Worm (Caenorhabditis elegans) whole organism, mixed stage, embryonic: ENCODE results near the gene str-236.

Experiments
- bed-3 ChIP-seq: fragments of 200-800 bp; sonication (Bioruptor generic); optimal IDR thresholded peaks from 3 replicates; lab custom pipeline; 2018; ENCODE audit warnings: mild to moderate bottlenecking, missing genetic modification characterization, moderate library complexity, missing compliant biosample characterization
- ceh-39 ChIP-seq: fragments of 150-350 bp; optimal IDR thresholded peaks from 2 replicates; lab custom pipeline; 2014; ENCODE audit warnings: missing biosample characterization, missing genetic modification characterization
- ceh-43 ChIP-seq: fragments of 200-800 bp; sonication (Bioruptor generic); optimal IDR thresholded peaks from 2 replicates; lab custom pipeline; 2018; ENCODE audit warnings: mild to moderate bottlenecking, missing genetic modification characterization, moderate library complexity, missing compliant biosample characterization
- ceh-83 ChIP-seq: fragments of 200-800 bp; sonication (Bioruptor generic); optimal IDR thresholded peaks from 2 replicates; lab custom pipeline; 2018; ENCODE audit warnings: mild to moderate bottlenecking, missing genetic modification characterization, missing compliant biosample characterization
- ces-1 ChIP-seq: fragments of 150-350 bp; optimal IDR thresholded peaks from 2 replicates; lab custom pipeline; 2014; ENCODE audit warnings: missing biosample characterization, missing genetic modification reagents, missing genetic modification characterization
- cnd-1 ChIP-seq: fragments of 200-800 bp; sonication (Bioruptor generic); optimal IDR thresholded peaks from 2 replicates; lab custom pipeline; 2018; ENCODE audit warnings: mild to moderate bottlenecking, missing genetic modification characterization, missing compliant biosample characterization
- drap-1 ChIP-seq: fragments of 200-800 bp; sonication (Bioruptor generic); optimal IDR thresholded peaks from 3 replicates; lab custom pipeline; 2018; ENCODE audit warnings: mild to moderate bottlenecking, missing genetic modification characterization, missing compliant biosample characterization
- elt-1 ChIP-seq: sonication (generic microtip); optimal IDR thresholded peaks from 2 replicates; lab custom pipeline; 2017; ENCODE audit warnings: missing genetic modification characterization, mild to moderate bottlenecking, missing compliant biosample characterization, antibody characterized with exemption, moderate library complexity, borderline replicate concordance; ENCODE audit not compliant: insufficient read depth
- elt-3 ChIP-seq: fragments of 150-350 bp; optimal IDR thresholded peaks from 2 replicates; lab custom pipeline; 2014; ENCODE audit warnings: missing biosample characterization, missing genetic modification characterization
- flh-1 ChIP-seq: fragments of 200-800 bp; sonication (Bioruptor generic); optimal IDR thresholded peaks from 2 replicates; lab custom pipeline; 2018; ENCODE audit warnings: mild to moderate bottlenecking, missing genetic modification characterization, moderate library complexity, missing compliant biosample characterization
- ham-2 ChIP-seq: fragments of 200-800 bp; sonication (Bioruptor generic); optimal IDR thresholded peaks from 2 replicates; lab custom pipeline; 2018; ENCODE audit warnings: mild to moderate bottlenecking, missing genetic modification characterization, missing compliant biosample characterization
- hlh-1 ChIP-seq: fragments of 150-350 bp; optimal IDR thresholded peaks from 2 replicates; lab custom pipeline; 2014; ENCODE audit warnings: missing biosample characterization, missing genetic modification reagents, missing genetic modification characterization
- lin-13 ChIP-seq: fragments of 150-350 bp; optimal IDR thresholded peaks from 2 replicates; lab custom pipeline; 2014; ENCODE audit warnings: missing biosample characterization, missing genetic modification characterization
- lin-32 ChIP-seq: fragments of 200-800 bp; sonication (Bioruptor generic); optimal IDR thresholded peaks from 2 replicates; lab custom pipeline; 2018; ENCODE audit warnings: mild to moderate bottlenecking, missing genetic modification characterization, missing compliant biosample characterization
- lsy-2 ChIP-seq: fragments of 150-350 bp; optimal IDR thresholded peaks from 2 replicates; lab custom pipeline; 2014; ENCODE audit warnings: missing biosample characterization, missing genetic modification characterization
- mab-5 ChIP-seq: fragments of 150-350 bp; optimal IDR thresholded peaks from 2 replicates; lab custom pipeline; 2014; ENCODE audit warnings: missing biosample characterization, missing genetic modification characterization
- mls-2 ChIP-seq: sonication (generic microtip); optimal IDR thresholded peaks from 2 replicates; lab custom pipeline; 2016; ENCODE audit warnings: mild to moderate bottlenecking, missing genetic modification characterization, moderate library complexity, missing compliant biosample characterization
- nhr-12 ChIP-seq: fragments of 150-350 bp; optimal IDR thresholded peaks from 2 replicates; lab custom pipeline; 2014; ENCODE audit warnings: missing biosample characterization, missing genetic modification characterization
- nhr-2 ChIP-seq: fragments of 150-350 bp; optimal IDR thresholded peaks from 2 replicates; lab custom pipeline; 2014; ENCODE audit warnings: missing biosample characterization, missing genetic modification characterization
- nhr-237 ChIP-seq: fragments of 150-350 bp; optimal IDR thresholded peaks from 2 replicates; lab custom pipeline; 2014; ENCODE audit warnings: missing biosample characterization, missing genetic modification characterization
- nhr-28 ChIP-seq: fragments of 150-350 bp; optimal IDR thresholded peaks from 2 replicates; lab custom pipeline; 2014; ENCODE audit warnings: missing biosample characterization, missing genetic modification characterization
- nhr-76 ChIP-seq: sonication (generic microtip); optimal IDR thresholded peaks from 2 replicates; lab custom pipeline; 2017; ENCODE audit warnings: missing biosample characterization, missing genetic modification characterization
- pha-4 ChIP-seq: fragments of 150-350 bp; optimal IDR thresholded peaks from 2 replicates; lab custom pipeline; 2018; ENCODE audit warnings: missing biosample characterization, missing genetic modification reagents, missing genetic modification characterization
- sem-2 ChIP-seq: fragments of 200-800 bp; sonication (Bioruptor generic); optimal IDR thresholded peaks from 2 replicates; lab custom pipeline; 2018; ENCODE audit warnings: mild to moderate bottlenecking, missing genetic modification characterization, missing compliant biosample characterization
- snpc-4 ChIP-seq: fragments of 150-350 bp; optimal IDR thresholded peaks from 2 replicates; lab custom pipeline; 2014; ENCODE audit warnings: missing biosample characterization, missing genetic modification characterization
- unc-120 ChIP-seq: sonication (generic microtip); optimal IDR thresholded peaks from 2 replicates; lab custom pipeline; 2017; ENCODE audit warnings: missing genetic modification characterization, missing compliant biosample characterization; ENCODE audit not compliant: poor library complexity, severe bottlenecking
- unc-39 ChIP-seq: fragments of 150-350 bp; optimal IDR thresholded peaks from 2 replicates; lab custom pipeline; 2014; ENCODE audit warnings: missing biosample characterization, missing genetic modification characterization
- unc-62 ChIP-seq: fragments of 150-350 bp; optimal IDR thresholded peaks from 2 replicates; lab custom pipeline; 2014; ENCODE audit warnings: missing biosample characterization, missing genetic modification reagents, missing genetic modification characterization
- zip-8 ChIP-seq: fragments of 150-350 bp; optimal IDR thresholded peaks from 2 replicates; lab custom pipeline; 2014; ENCODE audit warnings: missing biosample characterization, missing genetic modification characterization
- ztf-11 ChIP-seq: fragments of 150-350 bp; optimal IDR thresholded peaks from 2 replicates; lab custom pipeline; 2014; ENCODE audit warnings: missing biosample characterization, missing genetic modification characterization

The str-236 gene

DNA sequence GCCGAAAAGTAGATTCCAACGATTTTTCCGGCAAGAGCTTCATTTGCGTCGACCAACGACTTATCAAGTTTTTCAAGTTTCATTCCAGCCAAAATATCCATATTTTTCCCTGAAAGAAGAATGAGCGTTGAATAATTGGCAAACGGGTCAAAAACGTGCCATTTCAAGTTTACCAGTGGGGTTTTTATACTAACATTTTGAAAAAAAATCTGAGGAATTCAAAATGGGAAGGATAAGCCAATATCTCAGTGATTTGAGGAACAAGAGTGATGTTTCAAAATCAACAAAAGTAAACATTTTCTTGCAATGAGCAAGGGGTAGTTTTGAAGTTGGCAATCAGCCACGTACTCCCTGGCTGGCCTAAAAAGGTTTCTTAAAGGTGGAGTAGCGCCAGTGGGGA is 6.4 kb upstream of the str-236 start, which contains the start of gene trx-5:
Gene trx-5, minus strand, starts transcription at position 101 of the 400 bp plus-strand sequence.
- TF ChIP-seq nhr-2 (tag; lab: Kevin White, UChicago) (no peak), ces-1 (GFP tag; lab: Kevin White, UChicago) (no peak), ztf-11 (tag; lab: Kevin White, UChicago) (no peak), nhr-28 (tag; lab: Kevin White, UChicago) (no peak), hlh-1 (no peak), nhr-12 (tag; lab: Kevin White, UChicago) (no peak), unc-39 (tag; lab: Kevin White, UChicago) (no peak), mls-2 (tag; lab: Kevin White, UChicago) (no peak)
- TF ChIP-seq, all 35 proteins: peak for 0

DNA sequence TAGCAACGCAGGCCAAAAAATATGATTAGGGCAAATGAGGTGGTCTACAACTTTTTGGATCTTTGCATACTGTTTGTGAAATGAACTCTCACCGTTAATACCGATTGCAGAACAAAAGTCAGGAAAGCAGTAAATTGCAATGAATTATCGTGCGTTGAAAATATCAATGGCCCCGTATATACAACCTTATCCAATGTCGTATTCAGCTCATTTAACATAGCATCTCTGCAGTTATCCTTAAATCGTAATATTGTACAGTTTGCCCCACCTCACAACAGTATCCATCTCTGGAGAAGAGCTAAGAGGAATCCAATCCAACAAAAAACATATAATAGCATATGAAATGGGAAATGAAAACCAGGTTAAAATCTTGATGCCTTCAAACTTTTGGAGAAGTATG is 4.6 kb upstream of the str-236 start:
- TF ChIP-seq unc-62 (GFP tag; lab: Kevin White, UChicago) (no peak), ceh-39 (tag; lab: Kevin White, UChicago) (no peak), lsy-2 (tag; lab: Kevin White, UChicago) (no peak), nhr-12 (tag; lab: Kevin White, UChicago) (no peak), ztf-11 (tag; lab: Kevin White, UChicago) (no peak), ceh-43 (no peak), ces-1 (GFP tag; lab: Kevin White, UChicago) (no peak), unc-120 (tag; lab: Kevin White, UChicago) (no peak), nhr-76 (tag; lab: Kevin White, UChicago) (no peak), elt-1 (no peak), unc-39 (tag; lab: Kevin White, UChicago) (no peak), mab-5 (tag; lab: Kevin White, UChicago) (no peak)

DNA sequence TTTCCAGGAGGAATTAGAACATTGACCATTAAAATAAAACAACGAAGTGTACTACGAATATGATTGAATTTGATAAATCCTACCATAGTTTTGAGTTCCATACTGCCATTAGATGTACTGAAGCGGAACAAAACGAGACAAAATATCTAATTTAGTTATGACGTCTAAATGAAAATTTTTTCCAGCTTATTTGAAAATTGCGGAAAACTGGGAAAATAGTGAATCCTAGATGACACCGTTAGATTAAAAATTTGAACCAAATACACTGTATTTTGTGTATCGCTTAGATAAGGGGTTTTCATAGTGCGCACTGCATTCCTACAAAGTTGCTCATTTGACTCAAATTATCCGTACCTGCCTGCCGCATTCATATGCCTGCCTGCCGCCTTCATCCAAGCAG is 3.3 kb upstream of the str-236 start, which contains the start of gene K02H11.4:
Gene K02H11.4, minus strand, starts transcription at position 101 of the 400 bp plus-strand sequence.
- no peak for TF ChIP-seq unc-39 (tag; lab: Kevin White, UChicago)
- TF ChIP-seq lin-13 (tag; lab: Kevin White, UChicago): no peak
- no peak for TF ChIP-seq ces-1 (GFP tag; lab: Kevin White, UChicago)
- no peak for TF ChIP-seq ceh-83 (GFP tag; lab: Kevin White, UChicago)
- TF ChIP-seq unc-120 (tag; lab: Kevin White, UChicago): no peak
- no peak for TF ChIP-seq ham-2
- TF ChIP-seq flh-1: no peak
- no peak for TF ChIP-seq ztf-11 (tag; lab: Kevin White, UChicago)
- no peak for TF ChIP-seq ceh-43
- TF ChIP-seq nhr-12 (tag; lab: Kevin White, UChicago): no peak
- TF ChIP-seq pha-4 (tag; lab: Kevin White, UChicago): no peak
- no peak for TF ChIP-seq mls-2 (tag; lab: Kevin White, UChicago)
- TF ChIP-seq snpc-4 (tag; lab: Kevin White, UChicago): no peak
- TF ChIP-seq nhr-237: no peak
- no peak for TF ChIP-seq nhr-28 (tag; lab: Kevin White, UChicago)
- TF ChIP-seq, all 35 proteins: peak for 0

DNA sequence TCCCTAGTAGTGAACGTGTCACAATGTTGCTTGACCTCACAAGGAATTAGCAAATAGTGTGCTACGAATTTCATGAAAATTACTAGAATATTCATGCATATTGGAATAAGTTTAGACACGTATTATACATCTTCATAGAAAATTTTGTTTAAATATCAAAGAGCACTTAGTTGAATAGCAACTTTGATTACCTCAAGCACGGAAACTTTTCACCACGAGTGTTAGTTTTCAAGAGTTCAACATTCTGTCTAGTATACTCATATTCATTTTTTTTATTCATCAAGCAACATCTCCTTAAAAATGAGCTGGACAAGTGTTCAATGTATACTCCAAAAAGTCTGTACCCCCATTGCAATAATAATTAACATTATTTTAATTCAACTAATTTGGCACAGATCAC is 5.4 kb downstream of the str-236 start, which contains the start of gene str-243:
Gene str-243, plus strand, starts transcription at position 301 of the 400 bp plus-strand sequence.
- no peak for TF ChIP-seq sem-2
- TF ChIP-seq snpc-4 (tag; lab: Kevin White, UChicago): no peak
- TF ChIP-seq nhr-237: no peak
- TF ChIP-seq nhr-12 (tag; lab: Kevin White, UChicago): no peak
- no peak for TF ChIP-seq ces-1 (GFP tag; lab: Kevin White, UChicago)
- no peak for TF ChIP-seq elt-3 (tag; lab: Kevin White, UChicago)
- no peak for TF ChIP-seq ztf-11 (tag; lab: Kevin White, UChicago)
- TF ChIP-seq lin-32 (GFP tag; lab: Kevin White, UChicago): no peak
- no peak for TF ChIP-seq cnd-1 (tag; lab: Kevin White, UChicago)
- TF ChIP-seq mab-5 (tag; lab: Kevin White, UChicago): no peak
- TF ChIP-seq lsy-2 (tag; lab: Kevin White, UChicago): no peak
- no peak for TF ChIP-seq nhr-28 (tag; lab: Kevin White, UChicago)
- TF ChIP-seq zip-8 (tag; lab: Kevin White, UChicago): no peak
- no peak for TF ChIP-seq unc-62 (GFP tag; lab: Kevin White, UChicago)

ce11 chrV:1521845-1522244 is 6.0 kb downstream of the str-236 start, which contains the start of gene str-240:
TSS of gene str-240 (minus strand) at chrV:1521945.
- TF ChIP-seq bed-3 (GFP tag; lab: Kevin White, UChicago) (no peak), ceh-39 (tag; lab: Kevin White, UChicago) (no peak), unc-62 (GFP tag; lab: Kevin White, UChicago) (no peak), nhr-2 (tag; lab: Kevin White, UChicago) (no peak), drap-1 (GFP tag; lab: Kevin White, UChicago) (no peak), nhr-28 (tag; lab: Kevin White, UChicago) (no peak)
